Fruit fly (Drosophila melanogaster): ENCODE results near the gene CycY.

CycY gene

DNA sequence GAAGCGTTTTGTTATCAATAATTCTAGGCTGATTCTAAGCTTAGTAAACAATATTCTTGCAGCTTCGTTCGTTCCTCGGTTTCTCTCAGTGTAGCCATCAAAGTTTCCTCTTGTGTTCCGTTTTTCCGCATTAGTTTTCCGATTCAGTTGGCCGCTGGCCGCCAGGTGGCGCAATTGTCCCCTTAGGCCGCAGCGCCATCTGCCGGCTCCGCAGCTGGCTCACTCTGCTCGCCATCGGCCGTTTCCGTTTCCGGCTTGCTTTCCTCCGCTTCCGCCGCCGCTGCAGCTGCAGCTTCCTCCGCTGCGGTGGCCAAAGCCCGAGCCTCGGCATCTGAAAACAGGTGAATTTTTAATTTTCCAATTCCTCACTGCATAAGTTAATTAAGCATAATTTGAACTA lies 2.8 kb upstream of the CycY start (continued):
- TF ChIP-seq CG10274 (GFP tag; optimal IDR thresholded peaks at IDR 0.05) (peak; percentile 92), croc (GFP tag; conservative IDR thresholded peaks at IDR 0.05) (peak; percentile 84), CG14441 (GFP tag; IDR thresholded peaks at IDR 0.05) (peak; percentile 89), lilli (GFP tag; optimal IDR thresholded peaks at IDR 0.05) (peak; percentile 75), CG3065 (GFP tag; optimal IDR thresholded peaks at IDR 0.05) (peak; percentile 92), CG32532 (GFP tag; IDR thresholded peaks at IDR 0.05) (peak; percentile 90), HmgD (GFP tag; optimal IDR thresholded peaks at IDR 0.05) (peak; percentile 90), D (optimal IDR thresholded peaks at IDR 0.05) (no peak), D (GFP tag; optimal IDR thresholded peaks at IDR 0.05) (peak; percentile 98), CG7357 (GFP tag; IDR thresholded peaks at IDR 0.05) (peak; percentile 63; the same call in 2 of the 3 replicates), CG10209 (GFP tag; optimal IDR thresholded peaks at IDR 0.05) (peak; percentile 95), aop (GFP tag; IDR thresholded peaks at IDR 0.05) (peak; percentile 74; the same call in 1 of the 2 replicates), Pdp1 (GFP tag; optimal IDR thresholded peaks at IDR 0.05) (peak; percentile 89 to 90), maf-S (GFP tag; optimal IDR thresholded peaks at IDR 0.05) (peak; percentile 83), BEAF-32 (GFP tag; optimal IDR thresholded peaks at IDR 0.05) (peak; percentile 18), CG12659 (GFP tag; optimal IDR thresholded peaks at IDR 0.05) (peak; percentile 93), CG18764 (GFP tag; optimal IDR thresholded peaks at IDR 0.05) (peak; percentile 96), CG8924 (tag; optimal IDR thresholded peaks at IDR 0.05) (peak; percentile 78), ftz-f1 (GFP tag; optimal IDR thresholded peaks at IDR 0.05) (peak; percentile 80), Hr78 (GFP tag; optimal IDR thresholded peaks at IDR 0.05) (peak in 1 of 2 experiments; percentile 49), fd64A (GFP tag; optimal IDR thresholded peaks at IDR 0.05) (peak; percentile 97), btn (GFP tag; optimal IDR thresholded peaks at IDR 0.05) (peak; percentile 97), CG11695 (GFP tag; IDR thresholded peaks at IDR 0.05) (peak; percentile 86), lbe (GFP tag; optimal IDR thresholded peaks at IDR 0.05) (no peak), Dad (GFP tag; optimal IDR thresholded peaks at IDR 0.05) (peak; percentile 93), grn (GFP tag; optimal IDR thresholded peaks at IDR 0.05) (peak; percentile 80), pum (GFP tag; optimal IDR thresholded peaks at IDR 0.05) (peak; percentile 86), CG11723 (GFP tag; optimal IDR thresholded peaks at IDR 0.05) (peak; percentile 97), cwo (GFP tag; optimal IDR thresholded peaks at IDR 0.05) (peak; percentile 76), Neu2 (GFP tag; optimal IDR thresholded peaks at IDR 0.05; ENCODE audit: borderline replicate concordance) (peak; percentile 96), Mad (GFP tag; optimal IDR thresholded peaks at IDR 0.05) (peak; percentile 95), psq (GFP tag; optimal IDR thresholded peaks at IDR 0.05) (peak; percentile 74), CG1602 (GFP tag; optimal IDR thresholded peaks at IDR 0.05) (peak; percentile 82), pros (GFP tag; optimal IDR thresholded peaks at IDR 0.05) (peak; percentile 23), CG7786 (GFP tag; optimal IDR thresholded peaks at IDR 0.05) (peak; percentile 76), caup (GFP tag; optimal IDR thresholded peaks at IDR 0.05; ENCODE audit: severe bottlenecking) (peak; percentile 99), hbn (GFP tag; IDR thresholded peaks at IDR 0.05; ENCODE audit: partially characterized antibody) (no peak), Oli (tag; optimal IDR thresholded peaks at IDR 0.05) (peak; percentile 90), Lpt (GFP tag; optimal IDR thresholded peaks at IDR 0.05) (no peak), CG12391 (tag; optimal IDR thresholded peaks at IDR 0.05) (peak; percentile 83), Fer1 (GFP tag; optimal IDR thresholded peaks at IDR 0.05) (peak; percentile 96), CG6813 (GFP tag; optimal IDR thresholded peaks at IDR 0.05) (peak; percentile 99), ATbp (GFP tag; optimal IDR thresholded peaks at IDR 0.05) (peak; percentile 98), nom (GFP tag; optimal IDR thresholded peaks at IDR 0.05) (no peak), Max (GFP tag; optimal IDR thresholded peaks at IDR 0.05) (peak; percentile 79), CG10366 (GFP tag; IDR thresholded peaks at IDR 0.05) (peak; percentile 85), CG7372 (GFP tag; IDR thresholded peaks at IDR 0.05) (peak; percentile 80), CG15011 (GFP tag; optimal IDR thresholded peaks at IDR 0.05) (peak; percentile 92), Scr (GFP tag; IDR thresholded peaks at IDR 0.05; ENCODE audit: partially characterized antibody) (no peak), CG8388 (GFP tag; optimal IDR thresholded peaks at IDR 0.05) (peak; percentile 90)

Measured in whole organism, embryonic.